Worm (Caenorhabditis elegans) whole organism, late embryonic: Measurements from ENCODE around the gene citk-1.

ENCODE experiments used
- ama-1 ChIP-seq: fragments of 150-350 bp; optimal IDR thresholded peaks from 2 replicates; lab custom pipeline; 2014
- dmd-4 ChIP-seq: sonication (generic microtip); optimal IDR thresholded peaks from 2 replicates; lab custom pipeline; 2016; ENCODE audit warnings: borderline replicate concordance, missing genetic modification characterization, missing compliant biosample characterization
- hlh-8 ChIP-seq: sonication (generic microtip); optimal IDR thresholded peaks from 2 replicates; lab custom pipeline; 2016; ENCODE audit warnings: missing genotype, missing genetic modification characterization, missing compliant biosample characterization
- mec-3 ChIP-seq: sonication (generic microtip); optimal IDR thresholded peaks from 2 replicates; lab custom pipeline; 2016; ENCODE audit warnings: borderline replicate concordance, missing genetic modification characterization, missing compliant biosample characterization
- pqm-1 ChIP-seq: sonication (generic microtip); optimal IDR thresholded peaks from 2 replicates; lab custom pipeline; 2016; ENCODE audit warnings: missing genetic modification characterization, missing compliant biosample characterization
- sox-4 ChIP-seq: sonication (generic microtip); optimal IDR thresholded peaks from 2 replicates; lab custom pipeline; 2017; ENCODE audit warnings: mild to moderate bottlenecking, missing genetic modification characterization, inconsistent platforms, missing compliant biosample characterization
- unc-42 ChIP-seq: sonication (generic microtip); optimal IDR thresholded peaks from 2 replicates; lab custom pipeline; 2016; ENCODE audit warnings: missing genotype, missing genetic modification characterization, missing compliant biosample characterization

DNA sequence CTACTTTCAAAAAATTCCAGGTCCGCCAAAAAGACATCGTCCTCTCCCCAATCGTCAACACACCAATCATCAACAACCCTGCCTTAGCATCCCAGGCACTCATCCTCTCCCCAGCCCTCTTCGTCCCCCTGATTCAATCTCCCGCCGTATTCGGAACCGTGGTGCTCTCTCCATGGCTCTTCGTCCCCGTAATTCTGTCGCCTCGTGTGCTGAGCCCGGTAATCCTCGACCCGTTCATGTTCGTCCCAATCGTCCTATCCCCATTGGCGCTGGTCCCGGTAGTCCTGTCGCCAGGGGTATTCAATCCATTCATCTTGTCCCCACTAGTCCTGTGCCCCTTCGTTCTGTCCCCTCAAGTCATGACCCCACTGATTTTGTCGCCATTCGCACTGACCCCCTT lies 10.4 kb downstream of the citk-1 start:
- TF ChIP-seq unc-42, result no peak
- no peak for TF ChIP-seq mec-3 (tag; lab: Kevin White, UChicago)
- TF ChIP-seq sox-4 (tag; lab: Kevin White, UChicago), result no peak
- TF ChIP-seq dmd-4 (tag; lab: Kevin White, UChicago), result no peak
- no peak for TF ChIP-seq ama-1
- no peak for TF ChIP-seq hlh-8 (tag; lab: Kevin White, UChicago)
- TF ChIP-seq pqm-1, result no peak
